Fruit fly (Drosophila melanogaster) whole organism, embryonic: ENCODE measurements around the gene CG32202.

ENCODE experiments used
- ATbp ChIP-seq: fragments of 200-800 bp; sonication (Bioruptor generic); optimal IDR thresholded peaks from 2 replicates; lab custom pipeline; 2017; ENCODE audit warnings: missing biosample characterization, mild to moderate bottlenecking, missing genetic modification characterization, missing genetic modification reagents
- Bgb ChIP-seq: fragments of 200-800 bp; sonication (Bioruptor generic); IDR thresholded peaks from 2 replicates; pipeline ENCODE4 v1.3.6; 2022; ENCODE audit warnings: missing biosample characterization, missing genetic modification characterization; ENCODE audit not compliant: partially characterized antibody
- Blimp-1 ChIP-seq: fragments of 200-800 bp; sonication (Bioruptor generic); optimal IDR thresholded peaks from 3 replicates; lab custom pipeline; 2018; ENCODE audit warnings: missing biosample characterization, missing genetic modification characterization, mild to moderate bottlenecking, moderate library complexity, missing genetic modification reagents
- CG1024 ChIP-seq: fragments of 200-800 bp; sonication (Bioruptor generic); IDR thresholded peaks from 2 replicates; pipeline ENCODE4 v1.3.6; 2022; ENCODE audit warnings: missing biosample characterization, missing genetic modification characterization
- CG10462 ChIP-seq: fragments of 200-800 bp; sonication (Bioruptor generic); optimal IDR thresholded peaks from 2 replicates; lab custom pipeline; 2016; ENCODE audit warnings: missing biosample characterization, missing genetic modification characterization
- CG12071 ChIP-seq: fragments of 200-800 bp; sonication (Bioruptor generic); optimal IDR thresholded peaks from 3 replicates; lab custom pipeline; 2018; ENCODE audit warnings: missing biosample characterization, mild to moderate bottlenecking, missing genetic modification characterization
- CG15269 ChIP-seq: fragments of 200-800 bp; sonication (Bioruptor generic); optimal IDR thresholded peaks from 2 replicates; lab custom pipeline; 2018; ENCODE audit warnings: missing biosample characterization, mild to moderate bottlenecking, missing genetic modification characterization, moderate library complexity
- CG1603 ChIP-seq: fragments of 200-800 bp; sonication (Bioruptor generic); optimal IDR thresholded peaks from 2 replicates; lab custom pipeline; 2019; ENCODE audit warnings: missing biosample characterization, mild to moderate bottlenecking, missing genetic modification characterization, moderate library complexity
- CG17361 ChIP-seq: fragments of 200-800 bp; sonication (Bioruptor generic); IDR thresholded peaks from 3 replicates; pipeline ENCODE4 v1.3.6; 2022; ENCODE audit warnings: missing biosample characterization, missing genetic modification characterization
- CG3163 ChIP-seq: fragments of 200-800 bp; sonication (Bioruptor generic); optimal IDR thresholded peaks from 3 replicates; lab custom pipeline; 2016; ENCODE audit warnings: missing biosample characterization, missing genetic modification characterization
- CG3995 ChIP-seq: fragments of 200-800 bp; sonication (Bioruptor generic); optimal IDR thresholded peaks from 3 replicates; lab custom pipeline; 2016; ENCODE audit warnings: missing biosample characterization, missing genetic modification characterization
- CG43689 ChIP-seq: fragments of 200-800 bp; sonication (Bioruptor generic); IDR thresholded peaks from 2 replicates; pipeline ENCODE4 v1.3.6; 2022; ENCODE audit warnings: missing biosample characterization, missing genetic modification characterization
- CG6689 ChIP-seq: fragments of 200-800 bp; sonication (Bioruptor generic); IDR thresholded peaks from 2 replicates; pipeline ENCODE4 v1.3.6; 2022; ENCODE audit warnings: missing biosample characterization, missing genetic modification characterization
- CG6791 ChIP-seq: fragments of 200-800 bp; sonication (Bioruptor generic); IDR thresholded peaks from 3 replicates; pipeline ENCODE4 v1.3.6; 2022; ENCODE audit warnings: missing biosample characterization, missing genetic modification characterization; ENCODE audit not compliant: partially characterized antibody
- CG6854 ChIP-seq: fragments of 200-800 bp; sonication (Bioruptor generic); optimal IDR thresholded peaks from 3 replicates; lab custom pipeline; 2017; ENCODE audit warnings: missing biosample characterization, mild to moderate bottlenecking, missing genetic modification characterization
- CG7928 ChIP-seq: fragments of 200-800 bp; sonication (Bioruptor generic); optimal IDR thresholded peaks from 2 replicates; lab custom pipeline; 2017; ENCODE audit warnings: missing biosample characterization, mild to moderate bottlenecking, missing genetic modification characterization
- CG8765 ChIP-seq: fragments of 200-800 bp; sonication (Bioruptor generic); IDR thresholded peaks from 2 replicates; pipeline ENCODE4 v1.3.6; 2022; ENCODE audit warnings: missing biosample characterization, missing genetic modification characterization
- Camta ChIP-seq: fragments of 200-800 bp; sonication (Bioruptor generic); optimal IDR thresholded peaks from 2 replicates; lab custom pipeline; 2016; ENCODE audit warnings: missing biosample characterization, missing genetic modification characterization
- CoRest ChIP-seq: fragments of 200-800 bp; sonication (Bioruptor generic); optimal IDR thresholded peaks from 3 replicates; lab custom pipeline; 2018; ENCODE audit warnings: missing biosample characterization, mild to moderate bottlenecking, missing genetic modification characterization, moderate library complexity
- CrebB ChIP-seq: fragments of 200-800 bp; sonication (Bioruptor generic); optimal IDR thresholded peaks from 3 replicates; lab custom pipeline; 2018; ENCODE audit warnings: missing biosample characterization, mild to moderate bottlenecking, missing genetic modification characterization
- Dek ChIP-seq: fragments of 200-800 bp; sonication (Bioruptor generic); optimal IDR thresholded peaks from 3 replicates; lab custom pipeline; 2019; ENCODE audit warnings: missing biosample characterization, mild to moderate bottlenecking, missing genetic modification characterization, moderate library complexity
- E2f1 ChIP-seq: fragments of 200-800 bp; sonication (Bioruptor generic); IDR thresholded peaks from 2 replicates; pipeline ENCODE4 v1.3.6; 2022; ENCODE audit warnings: missing biosample characterization, missing genetic modification characterization
- Elba2 ChIP-seq: fragments of 200-800 bp; sonication (Bioruptor generic); optimal IDR thresholded peaks from 3 replicates; lab custom pipeline; 2016; ENCODE audit warnings: missing biosample characterization, missing genetic modification characterization
- GATAe ChIP-seq: fragments of 200-800 bp; sonication (Bioruptor generic); conservative IDR thresholded peaks from 2 replicates; pipeline ENCODE4 v1.3.6; 2022; ENCODE audit warnings: missing biosample characterization, missing genetic modification characterization
- Hmr ChIP-seq: fragments of 200-800 bp; sonication (Bioruptor generic); optimal IDR thresholded peaks from 3 replicates; lab custom pipeline; 2017; ENCODE audit warnings: mild to moderate bottlenecking, missing biosample characterization, missing genetic modification reagents, missing genetic modification characterization
- Mrtf ChIP-seq: fragments of 200-800 bp; sonication (Bioruptor generic); IDR thresholded peaks from 3 replicates; pipeline ENCODE4 v1.3.6; 2022; ENCODE audit warnings: missing biosample characterization, missing genetic modification characterization
- Myb ChIP-seq: fragments of 200-800 bp; sonication (Bioruptor generic); optimal IDR thresholded peaks from 2 replicates; lab custom pipeline; 2016; ENCODE audit warnings: missing biosample characterization, missing genetic modification characterization
- NfI ChIP-seq: fragments of 200-800 bp; sonication (Bioruptor generic); optimal IDR thresholded peaks from 3 replicates; lab custom pipeline; 2018; ENCODE audit warnings: missing biosample characterization, mild to moderate bottlenecking, missing genetic modification characterization, moderate library complexity
- Optix ChIP-seq: fragments of 200-800 bp; sonication (Bioruptor generic); IDR thresholded peaks from 3 replicates; pipeline ENCODE4 v1.3.6; 2022; ENCODE audit warnings: missing biosample characterization, missing genetic modification characterization
- Ptx1 ChIP-seq: fragments of 200-800 bp; sonication (Bioruptor generic); IDR thresholded peaks from 2 replicates; pipeline ENCODE4 v1.3.6; 2022; ENCODE audit warnings: missing biosample characterization, missing genetic modification characterization
- Ravus ChIP-seq: fragments of 200-800 bp; sonication (Bioruptor generic); IDR thresholded peaks from 2 replicates; pipeline ENCODE4 v1.3.6; 2022; ENCODE audit warnings: missing biosample characterization, missing genetic modification characterization
- Vsx1 ChIP-seq: fragments of 200-800 bp; sonication (Bioruptor generic); optimal IDR thresholded peaks from 2 replicates; lab custom pipeline; 2017; ENCODE audit warnings: missing biosample characterization, mild to moderate bottlenecking, missing genetic modification characterization, missing genetic modification reagents
- Xrp1 ChIP-seq: fragments of 200-800 bp; sonication (Bioruptor generic); IDR thresholded peaks from 2 replicates; pipeline ENCODE4 v1.3.6; 2022; ENCODE audit warnings: missing biosample characterization, missing genetic modification characterization
- ara ChIP-seq: fragments of 200-800 bp; sonication (Bioruptor generic); IDR thresholded peaks from 2 replicates; pipeline ENCODE4 v1.3.6; 2022; ENCODE audit warnings: missing biosample characterization, missing genetic modification characterization
- chinmo ChIP-seq: fragments of 200-800 bp; sonication (Bioruptor generic); IDR thresholded peaks from 4 replicates; pipeline ENCODE4 v1.3.6; 2022; ENCODE audit warnings: missing biosample characterization, missing genetic modification characterization; ENCODE audit not compliant: partially characterized antibody
- eyg ChIP-seq: fragments of 200-800 bp; sonication (Bioruptor generic); optimal IDR thresholded peaks from 3 replicates; lab custom pipeline; 2016; ENCODE audit warnings: missing biosample characterization, missing genetic modification characterization
- gcm2 ChIP-seq: fragments of 200-800 bp; sonication (Bioruptor generic); optimal IDR thresholded peaks from 2 replicates; lab custom pipeline; 2016; ENCODE audit warnings: missing biosample characterization, missing genetic modification characterization
- h ChIP-seq: fragments of >200 bp; optimal IDR thresholded peaks from 2 replicates; lab custom pipeline; 2017
- insv ChIP-seq, 2 experiments: fragments of 200-800 bp; sonication (Bioruptor generic); optimal IDR thresholded peaks; 3 replicates each; lab custom pipeline; 2016 to 2018; ENCODE audit warnings: missing biosample characterization in 2 of 2, missing genetic modification characterization in 2 of 2
- jigr1 ChIP-seq: fragments of 200-800 bp; sonication (Bioruptor generic); IDR thresholded peaks from 3 replicates; pipeline ENCODE4 v1.3.6; 2022; ENCODE audit warnings: missing biosample characterization, missing genetic modification characterization
- odd ChIP-seq: fragments of 200-800 bp; sonication (Bioruptor generic); optimal IDR thresholded peaks from 2 replicates; lab custom pipeline; 2017; ENCODE audit warnings: missing biosample characterization, mild to moderate bottlenecking, missing genetic modification characterization
- p53 ChIP-seq: fragments of 200-800 bp; sonication (Bioruptor generic); optimal IDR thresholded peaks from 2 replicates; lab custom pipeline; 2016; ENCODE audit warnings: missing biosample characterization, missing genetic modification characterization
- pzg ChIP-seq: fragments of 200-800 bp; sonication (Bioruptor generic); optimal IDR thresholded peaks from 3 replicates; lab custom pipeline; 2018; ENCODE audit warnings: missing biosample characterization, mild to moderate bottlenecking, missing genetic modification characterization, moderate library complexity
- ro ChIP-seq: fragments of 200-800 bp; sonication (Bioruptor generic); IDR thresholded peaks from 2 replicates; pipeline ENCODE4 v1.3.6; 2022; ENCODE audit warnings: missing biosample characterization, missing genetic modification characterization
- sqz ChIP-seq: fragments of 200-800 bp; sonication (Bioruptor generic); optimal IDR thresholded peaks from 3 replicates; lab custom pipeline; 2018; ENCODE audit warnings: missing biosample characterization, mild to moderate bottlenecking, missing genetic modification characterization
- tll ChIP-seq, 2 experiments: fragments of 200-800 bp in 1 of 2; fragments of >200 bp in 1 of 2; sonication (Bioruptor generic) in 1 of 2; optimal IDR thresholded peaks; 2 replicates each; lab custom pipeline; 2017 to 2019; ENCODE audit warnings: missing biosample characterization in 2 of 2, missing genetic modification characterization in 2 of 2, mild to moderate bottlenecking in 1 of 2, moderate library complexity in 1 of 2
- tna ChIP-seq: fragments of 200-800 bp; sonication (Bioruptor generic); IDR thresholded peaks from 2 replicates; pipeline ENCODE4 v1.3.6; 2022; ENCODE audit warnings: missing biosample characterization, missing genetic modification characterization; ENCODE audit not compliant: partially characterized antibody
- toy ChIP-seq: fragments of 200-800 bp; sonication (Bioruptor generic); IDR thresholded peaks from 2 replicates; pipeline ENCODE4 v1.3.6; 2022; ENCODE audit warnings: missing biosample characterization, missing genetic modification characterization
- tup ChIP-seq: fragments of 200-800 bp; sonication (Bioruptor generic); optimal IDR thresholded peaks from 2 replicates; lab custom pipeline; 2016; ENCODE audit warnings: missing biosample characterization, mild to moderate bottlenecking, missing genetic modification characterization, moderate library complexity
- twi ChIP-seq: fragments of 200-800 bp; optimal IDR thresholded peaks from 2 replicates; lab custom pipeline; 2019; ENCODE audit warnings: missing biosample characterization, mild to moderate bottlenecking, missing genetic modification characterization, moderate library complexity
- zen ChIP-seq: fragments of 200-800 bp; sonication (Bioruptor generic); optimal IDR thresholded peaks from 3 replicates; lab custom pipeline; 2018; ENCODE audit warnings: missing biosample characterization, mild to moderate bottlenecking, missing genetic modification characterization, moderate library complexity

CG32202 gene

dm6 chr3L:18675363-18675866 is 6.6 kb upstream of the CG32202 start, which contains the start of the genes GNBP2 and GNBP1 (continued):
- TF ChIP-seq CG15269 (peak; percentile 74), Blimp-1 (no peak), Ravus (GFP tag; lab: Robert Waterston, UW) (no peak; the same call in 1 of the 2 replicates), odd (GFP tag; lab: Kevin White, UChicago) (no peak), Hmr (GFP tag; lab: Kevin White, UChicago) (peak; percentile 57), Dek (tag; lab: Kevin White, UChicago) (peak; percentile 66), CG6791 (GFP tag; lab: Robert Waterston, UW) (no peak), CG8765 (GFP tag; lab: Robert Waterston, UW) (no peak), GATAe (no peak), CG6689 (peak; percentile 67), CG43689 (GFP tag; lab: Robert Waterston, UW) (0 out of 2 replicates have a peak, but pooled peaks have one; percentile 12), chinmo (GFP tag; lab: Robert Waterston, UW) (no peak), toy (GFP tag; lab: Robert Waterston, UW) (no peak), gcm2 (GFP tag; lab: Kevin White, UChicago) (no peak), CG1024 (GFP tag; lab: Robert Waterston, UW) (no peak), CG17361 (peak; percentile 76), CG10462 (GFP tag; lab: Kevin White, UChicago) (peak; percentile 12), twi (tag; lab: Kevin White, UChicago) (no peak), E2f1 (peak; percentile 76), CoRest (tag; lab: Kevin White, UChicago) (peak; percentile 64), CG3995 (GFP tag; lab: Kevin White, UChicago) (no peak), p53 (no peak), Camta (GFP tag; lab: Kevin White, UChicago) (no peak), Myb (GFP tag; lab: Kevin White, UChicago) (no peak), jigr1 (GFP tag; lab: Robert Waterston, UW) (no peak), CrebB (no peak), ATbp (peak; percentile 46), Bgb (GFP tag; lab: Robert Waterston, UW) (no peak), insv (GFP tag; optimal IDR thresholded peaks at IDR 0.05; lab: Kevin White, UChicago) (no peak), Ptx1 (GFP tag; lab: Robert Waterston, UW) (peak; percentile 80), CG12071 (no peak), ara (GFP tag; lab: Robert Waterston, UW) (no peak), Xrp1 (GFP tag; lab: Robert Waterston, UW) (peak; percentile 59; the same call in 1 of the 2 replicates), tna (GFP tag; lab: Robert Waterston, UW) (no peak), CG6854 (GFP tag; lab: Kevin White, UChicago) (peak; percentile 13), Mrtf (no peak), eyg (GFP tag; lab: Kevin White, UChicago) (no peak), tup (GFP tag; lab: Kevin White, UChicago) (no peak), Vsx1 (no peak), tll (GFP tag; optimal IDR thresholded peaks at IDR 0.05; lab: Kevin White, UChicago) (no peak), NfI (GFP tag; lab: Kevin White, UChicago) (peak; percentile 0), pzg (GFP tag; lab: Kevin White, UChicago) (no peak), CG7928 (GFP tag; lab: Kevin White, UChicago) (no peak), CG3163 (GFP tag; lab: Kevin White, UChicago) (no peak), ro (GFP tag; lab: Robert Waterston, UW) (no peak), h (no peak), Elba2 (GFP tag; lab: Kevin White, UChicago) (no peak), sqz (GFP tag; lab: Kevin White, UChicago) (no peak), Optix (GFP tag; lab: Robert Waterston, UW) (no peak), CG1603 (tag; lab: Kevin White, UChicago) (no peak), zen (no peak)
